Fruit fly (Drosophila melanogaster) whole organism, embryonic: ENCODE data around the gene Tti1.

ENCODE experiments used
- Antp ChIP-seq: fragments of 200-800 bp; sonication (Bioruptor generic); optimal IDR thresholded peaks from 3 replicates; lab custom pipeline; 2016; ENCODE audit warnings: missing biosample characterization, missing genetic modification characterization
- B-H1 ChIP-seq: fragments of 200-800 bp; sonication (Bioruptor generic); IDR thresholded peaks from 3 replicates; pipeline ENCODE4 v1.3.6; 2022; ENCODE audit warnings: missing biosample characterization, missing genetic modification characterization
- Blimp-1 ChIP-seq: fragments of 200-800 bp; sonication (Bioruptor generic); optimal IDR thresholded peaks from 3 replicates; lab custom pipeline; 2018; ENCODE audit warnings: missing biosample characterization, missing genetic modification characterization, mild to moderate bottlenecking, moderate library complexity, missing genetic modification reagents
- CG11504 ChIP-seq: fragments of 200-800 bp; sonication (Bioruptor generic); optimal IDR thresholded peaks from 3 replicates; lab custom pipeline; 2019; ENCODE audit warnings: missing biosample characterization, mild to moderate bottlenecking, missing genetic modification characterization, moderate library complexity
- CG12155 ChIP-seq: fragments of 200-800 bp; sonication (Bioruptor generic); optimal IDR thresholded peaks from 3 replicates; lab custom pipeline; 2016; ENCODE audit warnings: missing biosample characterization, missing genetic modification characterization
- CG12391 ChIP-seq: fragments of 200-800 bp; sonication (Bioruptor generic); optimal IDR thresholded peaks from 3 replicates; lab custom pipeline; 2018; ENCODE audit warnings: missing biosample characterization, mild to moderate bottlenecking, missing genetic modification characterization, moderate library complexity
- CG13624 ChIP-seq: fragments of 200-800 bp; sonication (Bioruptor generic); optimal IDR thresholded peaks from 2 replicates; lab custom pipeline; 2016; ENCODE audit warnings: missing biosample characterization, missing genetic modification characterization
- CG14050 ChIP-seq: fragments of 200-800 bp; sonication (Bioruptor generic); IDR thresholded peaks from 3 replicates; pipeline ENCODE4 v1.3.6; 2022; ENCODE audit warnings: missing biosample characterization, missing genetic modification characterization
- CG14710 ChIP-seq: fragments of 200-800 bp; sonication (Bioruptor generic); optimal IDR thresholded peaks from 3 replicates; lab custom pipeline; 2019; ENCODE audit warnings: missing biosample characterization, mild to moderate bottlenecking, missing genetic modification characterization, moderate library complexity
- CG14965 ChIP-seq: fragments of 200-800 bp; sonication (Bioruptor generic); optimal IDR thresholded peaks from 2 replicates; lab custom pipeline; 2016; ENCODE audit warnings: missing biosample characterization, missing genetic modification characterization, borderline replicate concordance
- CG15696 ChIP-seq: fragments of 200-800 bp; sonication (Bioruptor generic); optimal IDR thresholded peaks from 2 replicates; lab custom pipeline; 2019; ENCODE audit warnings: missing biosample characterization, mild to moderate bottlenecking, missing genetic modification characterization, moderate library complexity
- CG31224 ChIP-seq: fragments of 200-800 bp; sonication (Bioruptor generic); IDR thresholded peaks from 2 replicates; pipeline ENCODE4 v1.3.6; 2022; ENCODE audit warnings: missing biosample characterization, missing genetic modification characterization
- CG33557 ChIP-seq: fragments of 200-800 bp; sonication (Bioruptor generic); optimal IDR thresholded peaks from 2 replicates; lab custom pipeline; 2019; ENCODE audit warnings: missing biosample characterization, mild to moderate bottlenecking, missing genetic modification characterization, moderate library complexity
- CG34224 ChIP-seq: fragments of 200-800 bp; sonication (Bioruptor generic); IDR thresholded peaks from 3 replicates; pipeline ENCODE4 v1.3.6; 2022; ENCODE audit warnings: missing biosample characterization, missing genetic modification characterization; ENCODE audit not compliant: partially characterized antibody
- CG3995 ChIP-seq: fragments of 200-800 bp; sonication (Bioruptor generic); optimal IDR thresholded peaks from 3 replicates; lab custom pipeline; 2016; ENCODE audit warnings: missing biosample characterization, missing genetic modification characterization
- CG4360 ChIP-seq: fragments of 200-800 bp; sonication (Bioruptor generic); IDR thresholded peaks from 2 replicates; pipeline ENCODE4 v1.3.6; 2022; ENCODE audit warnings: missing biosample characterization, missing genetic modification characterization
- CG4617 ChIP-seq: fragments of 200-800 bp; sonication (Bioruptor generic); optimal IDR thresholded peaks from 3 replicates; lab custom pipeline; 2016; ENCODE audit warnings: missing biosample characterization, missing genetic modification characterization, borderline replicate concordance
- CG5180 ChIP-seq: fragments of 200-800 bp; sonication (Bioruptor generic); optimal IDR thresholded peaks from 3 replicates; lab custom pipeline; 2017; ENCODE audit warnings: missing biosample characterization, missing genetic modification characterization, mild to moderate bottlenecking, moderate library complexity, missing genetic modification reagents
- CG6272 ChIP-seq: fragments of 200-800 bp; sonication (Bioruptor generic); IDR thresholded peaks from 2 replicates; pipeline ENCODE4 v1.3.6; 2022; ENCODE audit warnings: missing biosample characterization, missing genetic modification characterization
- CG7963 ChIP-seq: fragments of 200-800 bp; sonication (Bioruptor generic); IDR thresholded peaks from 3 replicates; pipeline ENCODE4 v1.3.6; 2022; ENCODE audit warnings: missing biosample characterization, missing genetic modification characterization; ENCODE audit not compliant: partially characterized antibody
- CG8290 ChIP-seq, 3 experiments: fragments of 200-800 bp; sonication (Bioruptor generic); optimal IDR thresholded peaks; 2 replicates each; lab custom pipeline; 2016 to 2019; ENCODE audit warnings: missing biosample characterization in 3 of 3, missing genetic modification characterization in 3 of 3, mild to moderate bottlenecking in 2 of 3, moderate library complexity in 1 of 3
- CG9727 ChIP-seq: fragments of 200-800 bp; sonication (Bioruptor generic); optimal IDR thresholded peaks from 3 replicates; lab custom pipeline; 2017; ENCODE audit warnings: missing biosample characterization, mild to moderate bottlenecking, missing genetic modification characterization
- D19A ChIP-seq: fragments of 200-800 bp; optimal IDR thresholded peaks from 3 replicates; lab custom pipeline; 2019; ENCODE audit warnings: missing biosample characterization, mild to moderate bottlenecking, missing genetic modification characterization, moderate library complexity
- D19B ChIP-seq: fragments of 200-800 bp; sonication (Bioruptor generic); optimal IDR thresholded peaks from 2 replicates; lab custom pipeline; 2017; ENCODE audit warnings: missing biosample characterization, mild to moderate bottlenecking, missing genetic modification characterization
- Doc3 ChIP-seq: fragments of 200-800 bp; sonication (Bioruptor generic); IDR thresholded peaks from 3 replicates; pipeline ENCODE4 v1.3.6; 2022; ENCODE audit warnings: missing biosample characterization, missing genetic modification characterization; ENCODE audit not compliant: partially characterized antibody
- Dref ChIP-seq: fragments of 200-800 bp; sonication (Bioruptor generic); IDR thresholded peaks from 2 replicates; pipeline ENCODE4 v1.3.6; 2022; ENCODE audit warnings: missing biosample characterization, missing genetic modification characterization
- Ets65A ChIP-seq: fragments of 200-800 bp; sonication (Bioruptor generic); peaks from one replicate; lab custom pipeline; 2016; ENCODE audit warnings: missing biosample characterization, missing genetic modification characterization
- Gug ChIP-seq: fragments of 200-800 bp; sonication (Bioruptor generic); IDR thresholded peaks from 4 replicates; pipeline ENCODE4 v1.3.6; 2022; ENCODE audit warnings: missing biosample characterization, missing genetic modification characterization
- Oli ChIP-seq: fragments of 200-800 bp; sonication (Bioruptor generic); optimal IDR thresholded peaks from 2 replicates; lab custom pipeline; 2018; ENCODE audit warnings: missing biosample characterization, mild to moderate bottlenecking, missing genetic modification characterization, moderate library complexity
- Opbp ChIP-seq: fragments of 200-800 bp; sonication (Bioruptor generic); IDR thresholded peaks from 3 replicates; pipeline ENCODE4 v1.3.6; 2022; ENCODE audit warnings: missing biosample characterization, missing genetic modification characterization; ENCODE audit not compliant: partially characterized antibody
- Six4 ChIP-seq: fragments of 200-800 bp; sonication (Bioruptor generic); optimal IDR thresholded peaks from 2 replicates; lab custom pipeline; 2016; ENCODE audit warnings: missing biosample characterization, missing genetic modification characterization
- Sox102F ChIP-seq: fragments of 200-800 bp; sonication (Bioruptor generic); optimal IDR thresholded peaks from 2 replicates; lab custom pipeline; 2018; ENCODE audit warnings: missing biosample characterization, mild to moderate bottlenecking, missing genetic modification characterization, moderate library complexity
- Sry-δ ChIP-seq: fragments of 200-800 bp; sonication (Bioruptor generic); optimal IDR thresholded peaks from 2 replicates; lab custom pipeline; 2016; ENCODE audit warnings: missing biosample characterization, missing genetic modification characterization
- Ssrp ChIP-seq: fragments of 200-800 bp; sonication (Bioruptor generic); optimal IDR thresholded peaks from 2 replicates; lab custom pipeline; 2018; ENCODE audit warnings: missing biosample characterization, mild to moderate bottlenecking, missing genetic modification characterization, moderate library complexity
- Xbp1 ChIP-seq: fragments of 200-800 bp; sonication (Bioruptor generic); optimal IDR thresholded peaks from 3 replicates; lab custom pipeline; 2016; ENCODE audit warnings: missing biosample characterization, mild to moderate bottlenecking, missing genetic modification characterization
- ara ChIP-seq: fragments of 200-800 bp; sonication (Bioruptor generic); IDR thresholded peaks from 2 replicates; pipeline ENCODE4 v1.3.6; 2022; ENCODE audit warnings: missing biosample characterization, missing genetic modification characterization
- ase ChIP-seq: fragments of 200-800 bp; sonication (Bioruptor generic); IDR thresholded peaks from 3 replicates; pipeline ENCODE4 v1.3.6; 2022; ENCODE audit warnings: missing biosample characterization, missing genetic modification characterization
- chn ChIP-seq: fragments of 200-800 bp; sonication (Bioruptor generic); optimal IDR thresholded peaks from 2 replicates; lab custom pipeline; 2016; ENCODE audit warnings: missing biosample characterization, missing genetic modification characterization
- ci ChIP-seq: fragments of 200-800 bp; sonication (Bioruptor generic); IDR thresholded peaks from 3 replicates; pipeline ENCODE4 v1.3.6; 2022; ENCODE audit warnings: missing biosample characterization, missing genetic modification characterization
- dmrt11E ChIP-seq: fragments of 200-800 bp; sonication (Bioruptor generic); optimal IDR thresholded peaks from 3 replicates; lab custom pipeline; 2018; ENCODE audit warnings: missing biosample characterization, mild to moderate bottlenecking, missing genetic modification characterization, moderate library complexity
- dysf ChIP-seq: fragments of 200-800 bp; sonication (Bioruptor generic); IDR thresholded peaks from 3 replicates; pipeline ENCODE4 v1.3.6; 2022; ENCODE audit warnings: missing biosample characterization, missing genetic modification characterization
- h ChIP-seq: fragments of >200 bp; optimal IDR thresholded peaks from 2 replicates; lab custom pipeline; 2017
- ham ChIP-seq: fragments of 200-800 bp; sonication (Bioruptor generic); IDR thresholded peaks from 2 replicates; pipeline ENCODE4 v1.3.6; 2022; ENCODE audit warnings: missing biosample characterization, missing genetic modification characterization
- jigr1 ChIP-seq: fragments of 200-800 bp; sonication (Bioruptor generic); IDR thresholded peaks from 3 replicates; pipeline ENCODE4 v1.3.6; 2022; ENCODE audit warnings: missing biosample characterization, missing genetic modification characterization
- lab ChIP-seq: fragments of 200-800 bp; sonication (Bioruptor generic); optimal IDR thresholded peaks from 3 replicates; lab custom pipeline; 2017; ENCODE audit warnings: missing biosample characterization, missing genetic modification characterization, mild to moderate bottlenecking, moderate library complexity, missing genetic modification reagents
- nmo ChIP-seq: fragments of 200-800 bp; sonication (Bioruptor generic); optimal IDR thresholded peaks from 2 replicates; lab custom pipeline; 2018; ENCODE audit warnings: missing biosample characterization, mild to moderate bottlenecking, missing genetic modification characterization, moderate library complexity
- run ChIP-seq: fragments of 200-800 bp; sonication (Bioruptor generic); optimal IDR thresholded peaks from 3 replicates; lab custom pipeline; 2018; ENCODE audit warnings: missing biosample characterization, mild to moderate bottlenecking, missing genetic modification characterization
- sisA ChIP-seq: fragments of 200-800 bp; sonication (Bioruptor generic); IDR thresholded peaks from 2 replicates; pipeline ENCODE4 v1.3.6; 2022; ENCODE audit warnings: missing biosample characterization, missing genetic modification characterization
- tio ChIP-seq: fragments of 200-800 bp; sonication (Bioruptor generic); optimal IDR thresholded peaks from 2 replicates; lab custom pipeline; 2017; ENCODE audit warnings: missing biosample characterization, missing genetic modification characterization, inconsistent platforms
- ttk ChIP-seq: fragments of 200-800 bp; sonication (Bioruptor generic); IDR thresholded peaks from 2 replicates; pipeline ENCODE4 v2.1.2; 2022; ENCODE audit warnings: missing biosample characterization, missing genetic modification characterization
- tx ChIP-seq: fragments of 200-800 bp; sonication (Bioruptor generic); optimal IDR thresholded peaks from 2 replicates; lab custom pipeline; 2016; ENCODE audit warnings: missing biosample characterization, missing genetic modification characterization
- wdn ChIP-seq: fragments of 200-800 bp; sonication (Bioruptor generic); IDR thresholded peaks from 2 replicates; pipeline ENCODE4 v1.3.6; 2022; ENCODE audit warnings: missing biosample characterization, missing genetic modification characterization

Gene Tti1

DNA sequence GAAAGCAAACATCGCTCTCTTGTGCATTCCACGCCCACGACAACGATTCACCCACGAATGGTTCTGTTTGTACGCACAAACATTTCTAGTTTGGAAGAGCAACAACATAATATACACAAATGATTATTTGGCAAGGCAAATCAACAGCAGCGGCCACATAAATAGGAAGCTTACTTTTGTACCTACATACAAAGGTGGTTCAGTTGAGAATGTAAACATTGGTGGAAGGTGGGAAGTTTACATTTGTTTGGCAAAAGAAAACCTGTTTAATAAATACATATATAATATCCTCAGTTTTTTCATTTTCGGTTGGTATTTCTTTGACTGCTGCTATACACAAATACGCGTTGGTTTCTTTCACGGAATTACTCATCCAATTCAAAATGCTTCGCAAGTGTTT, 51.9 kb downstream of the Tti1 start (continued):
- TF ChIP-seq CG6272, result peak; percentile 82
- peak; percentile 42 for TF ChIP-seq CG33557 (GFP tag; lab: Kevin White, UChicago)
- no peak for TF ChIP-seq h (lab: Kevin White, UChicago)
- TF ChIP-seq tx (GFP tag; lab: Kevin White, UChicago), result peak; percentile 70
- TF ChIP-seq nmo (GFP tag; lab: Kevin White, UChicago), result peak; percentile 90
- peak; percentile 93 for TF ChIP-seq CG11504 (tag; lab: Kevin White, UChicago)
- TF ChIP-seq CG15696 (tag; lab: Kevin White, UChicago), result peak; percentile 69
- peak; percentile 56 for TF ChIP-seq CG3995 (GFP tag; lab: Kevin White, UChicago)
- TF ChIP-seq chn, result peak; percentile 84
- TF ChIP-seq CG14710 (tag; lab: Kevin White, UChicago), result peak; percentile 82
- no peak for TF ChIP-seq Doc3 (GFP tag; lab: Robert Waterston, UW)
- no peak for TF ChIP-seq CG4360 (GFP tag; lab: Robert Waterston, UW)
- TF ChIP-seq CG4617, result peak; percentile 51
- peak; percentile 87 for TF ChIP-seq run (tag; lab: Kevin White, UChicago)
- no peak for TF ChIP-seq ci
- peak; percentile 91 for TF ChIP-seq CG12391 (tag; lab: Kevin White, UChicago)
- TF ChIP-seq ham (GFP tag; lab: Robert Waterston, UW), result no peak
- no peak for TF ChIP-seq dysf
- peak; percentile 72 for TF ChIP-seq Blimp-1 (GFP tag; lab: Kevin White, UChicago)
- TF ChIP-seq CG8290 (GFP tag; optimal IDR thresholded peaks at IDR 0.05; lab: Kevin White, UChicago), result peak; percentile 76
- peak in 1 of 2 experiments; percentile 92 for TF ChIP-seq CG8290 (tag; optimal IDR thresholded peaks at IDR 0.05; lab: Kevin White, UChicago)
- TF ChIP-seq dmrt11E, result peak; percentile 82
- TF ChIP-seq CG9727 (GFP tag; lab: Kevin White, UChicago), result peak; percentile 86
- no peak for TF ChIP-seq CG31224 (GFP tag; lab: Robert Waterston, UW)
- TF ChIP-seq Dref (GFP tag; lab: Robert Waterston, UW), result no peak
- no peak for TF ChIP-seq tio (GFP tag; lab: Kevin White, UChicago)
- TF ChIP-seq CG14965 (GFP tag; lab: Kevin White, UChicago), result no peak
- no peak for TF ChIP-seq wdn (GFP tag; lab: Robert Waterston, UW)
- peak; percentile 79 for TF ChIP-seq D19B (GFP tag; lab: Kevin White, UChicago)
- TF ChIP-seq CG14050, result no peak
- TF ChIP-seq jigr1 (GFP tag; lab: Robert Waterston, UW), result no peak
- TF ChIP-seq ara, result no peak
- TF ChIP-seq, all 482 proteins: peak for 293

DNA sequence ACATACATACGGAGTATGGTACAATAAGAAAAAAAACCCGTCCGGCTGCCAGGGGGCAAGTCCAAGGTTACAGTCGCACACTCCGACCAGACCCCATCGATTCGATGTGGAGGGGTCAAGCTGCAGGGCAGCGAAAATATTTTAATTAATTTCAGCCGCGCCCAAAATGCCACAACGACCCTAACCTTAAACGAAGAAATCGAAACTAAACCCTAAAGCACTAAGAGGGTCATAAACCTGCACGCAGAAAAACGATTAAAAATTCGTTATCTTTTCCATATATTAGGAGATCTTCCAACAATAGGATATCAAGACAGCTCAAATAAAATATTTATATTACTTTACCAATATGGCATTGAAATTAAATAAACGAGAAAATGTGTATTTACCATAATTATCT, 52.6 kb downstream of the Tti1 start:
- TF ChIP-seq CG9727 (GFP tag; lab: Kevin White, UChicago) (no peak), Six4 (GFP tag; lab: Kevin White, UChicago) (no peak), CG13624 (GFP tag; lab: Kevin White, UChicago) (no peak), sisA (GFP tag; lab: Robert Waterston, UW) (no peak), CG5180 (GFP tag; lab: Kevin White, UChicago) (no peak), Opbp (GFP tag; lab: Robert Waterston, UW) (no peak), Gug (GFP tag; lab: Robert Waterston, UW) (no peak), Sox102F (GFP tag; lab: Kevin White, UChicago) (peak; percentile 62), Sry-δ (no peak), Ets65A (GFP tag; lab: Kevin White, UChicago) (peak; percentile 11), Xbp1 (peak; percentile 13), ase (GFP tag; lab: Robert Waterston, UW) (no peak), CG7963 (GFP tag; lab: Robert Waterston, UW) (no peak), CG12155 (GFP tag; lab: Kevin White, UChicago) (peak; percentile 4), B-H1 (GFP tag; lab: Robert Waterston, UW) (no peak), CG34224 (GFP tag; lab: Robert Waterston, UW) (no peak), Antp (GFP tag; lab: Kevin White, UChicago) (no peak), Ssrp (tag; lab: Kevin White, UChicago) (peak; percentile 24), ttk (GFP tag; lab: Robert Waterston, UW) (no peak), lab (GFP tag; lab: Kevin White, UChicago) (no peak), Oli (peak; percentile 8), D19A (no peak)
